Worm (Caenorhabditis elegans) whole organism, L2 larva: ENCODE results near the gene C29F9.6.

Experiments used
- F13H6.1 ChIP-seq: sonication (generic microtip); optimal IDR thresholded peaks from 2 replicates; lab custom pipeline; 2016; ENCODE audit warnings: missing genetic modification characterization, missing compliant biosample characterization
- R02D3.7 ChIP-seq: fragments of 150-350 bp; optimal IDR thresholded peaks from 2 replicates; lab custom pipeline; 2014; ENCODE audit warnings: missing biosample characterization, missing genetic modification characterization
- ama-1 ChIP-seq: fragments of 150-350 bp; optimal IDR thresholded peaks from 2 replicates; lab custom pipeline; 2018; ENCODE audit warnings: inconsistent platforms
- ceh-82 ChIP-seq: fragments of 150-350 bp; optimal IDR thresholded peaks from 2 replicates; lab custom pipeline; 2014; ENCODE audit warnings: missing biosample characterization, missing genetic modification characterization
- fos-1 ChIP-seq: fragments of 150-350 bp; optimal IDR thresholded peaks from 2 replicates; lab custom pipeline; 2014; ENCODE audit warnings: missing biosample characterization, missing genetic modification characterization
- lin-13 ChIP-seq: fragments of 150-350 bp; optimal IDR thresholded peaks from 2 replicates; lab custom pipeline; 2014; ENCODE audit warnings: missing biosample characterization, missing genetic modification reagents, missing genetic modification characterization
- mdl-1 ChIP-seq, 2 experiments: fragments of 150-350 bp in 1 of 2; sonication (generic microtip) in 1 of 2; optimal IDR thresholded peaks; 2 replicates each; lab custom pipeline; 2017; ENCODE audit warnings: missing biosample characterization in 2 of 2, missing genetic modification characterization in 2 of 2
- nhr-23 ChIP-seq: fragments of 150-350 bp; optimal IDR thresholded peaks from 2 replicates; lab custom pipeline; 2014; ENCODE audit warnings: missing biosample characterization, missing genetic modification reagents, missing genetic modification characterization
- nhr-77 ChIP-seq: fragments of 150-350 bp; optimal IDR thresholded peaks from 2 replicates; lab custom pipeline; 2014; ENCODE audit warnings: missing biosample characterization, missing genetic modification characterization
- sem-4 ChIP-seq: fragments of 150-350 bp; optimal IDR thresholded peaks from 2 replicates; lab custom pipeline; 2014; ENCODE audit warnings: missing biosample characterization, missing genetic modification reagents, missing genetic modification characterization
- unc-62 ChIP-seq: fragments of 150-350 bp; optimal IDR thresholded peaks from 2 replicates; lab custom pipeline; 2014; ENCODE audit warnings: missing biosample characterization, missing genetic modification reagents, missing genetic modification characterization
- zag-1 ChIP-seq: fragments of 150-350 bp; optimal IDR thresholded peaks from 2 replicates; lab custom pipeline; 2014; ENCODE audit warnings: missing biosample characterization, missing genetic modification characterization
- ztf-11 ChIP-seq: sonication (generic microtip); optimal IDR thresholded peaks from 2 replicates; lab custom pipeline; 2017; ENCODE audit warnings: missing biosample characterization, missing genetic modification characterization

DNA sequence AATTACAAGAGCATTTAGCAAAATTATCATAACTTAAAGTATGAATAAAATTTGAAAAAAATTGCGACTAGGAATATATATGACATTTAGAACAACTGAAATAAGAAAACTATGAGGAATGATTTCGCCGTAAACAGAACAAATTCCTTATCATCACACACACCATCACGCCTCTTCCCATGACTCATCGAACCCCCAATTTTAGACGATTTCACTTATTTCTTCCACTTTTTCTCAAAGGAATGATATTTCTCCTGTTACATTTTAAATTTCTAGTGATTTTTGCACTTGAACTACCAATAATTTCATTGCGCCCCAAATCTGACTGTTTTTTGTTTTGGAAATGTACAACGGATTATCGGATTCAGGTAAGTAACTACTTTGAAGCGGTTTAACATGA lies 41.9 kb downstream of the C29F9.6 start, which contains the start of the genes zig-13 and ver-1:
- TF ChIP-seq zag-1 (tag; lab: Kevin White, UChicago) (no peak), nhr-77 (no peak), ceh-82 (tag; lab: Kevin White, UChicago) (no peak), lin-13 (no peak), F13H6.1 (tag; lab: Kevin White, UChicago) (no peak), fos-1 (no peak), unc-62 (GFP tag; lab: Kevin White, UChicago) (no peak), ama-1 (no peak), ztf-11 (no peak), mdl-1 (tag; optimal IDR thresholded peaks at IDR 0.05; lab: Kevin White, UChicago) (no peak), R02D3.7 (tag; lab: Kevin White, UChicago) (no peak), nhr-23 (tag; lab: Kevin White, UChicago) (no peak), sem-4 (tag; lab: Kevin White, UChicago) (no peak)
